Fruit fly (Drosophila melanogaster): Measurements from ENCODE around the gene CG13305.

DNA sequence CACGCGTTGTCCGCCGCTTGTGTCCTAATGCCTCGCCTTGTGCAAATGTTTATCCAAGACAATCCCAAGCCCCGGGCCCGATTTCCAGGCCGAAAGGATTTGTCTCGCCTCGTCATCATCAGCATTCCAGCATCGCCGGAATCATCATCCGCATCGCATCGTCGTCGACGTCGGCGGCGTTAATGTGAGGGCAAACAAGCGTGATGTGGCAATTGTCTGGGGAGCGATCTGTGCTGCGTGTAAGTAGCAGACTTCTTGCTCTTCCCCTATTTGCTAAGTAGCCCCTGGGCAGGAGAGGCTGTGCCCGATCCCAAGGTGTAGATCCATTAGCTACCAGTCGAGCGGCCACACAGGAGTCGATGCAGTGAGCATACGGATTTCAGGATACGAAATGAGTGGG is 14.2 kb upstream of the CG13305 start:
- TF ChIP-seq CG7786 (GFP tag; optimal IDR thresholded peaks at IDR 0.05) (no peak), Hsf (GFP tag; optimal IDR thresholded peaks at IDR 0.05) (no peak), CG34422 (GFP tag; IDR thresholded peaks at IDR 0.05) (no peak), CG13424 (tag; optimal IDR thresholded peaks at IDR 0.05) (no peak), sisA (GFP tag; IDR thresholded peaks at IDR 0.05) (no peak), sc (optimal IDR thresholded peaks at IDR 0.05) (no peak), sc (GFP tag; optimal IDR thresholded peaks at IDR 0.05) (no peak), zen2 (GFP tag; IDR thresholded peaks at IDR 0.05; ENCODE audit: partially characterized antibody) (no peak), CG3065 (GFP tag; optimal IDR thresholded peaks at IDR 0.05) (no peak), Dref (GFP tag; IDR thresholded peaks at IDR 0.05) (no peak), CG11085 (GFP tag; IDR thresholded peaks at IDR 0.05) (no peak), caup (GFP tag; optimal IDR thresholded peaks at IDR 0.05; ENCODE audit: severe bottlenecking) (no peak), h (optimal IDR thresholded peaks at IDR 0.05) (no peak)
